Fruit fly (Drosophila melanogaster) whole organism, embryonic: ENCODE data around the gene Dlip1.

Source experiments
- Ada2b ChIP-seq: fragments of 200-800 bp; sonication (Bioruptor generic); IDR thresholded peaks from 2 replicates; pipeline ENCODE4 v1.3.6; 2022; ENCODE audit warnings: missing biosample characterization, missing genetic modification characterization
- BtbVII ChIP-seq: fragments of 200-800 bp; sonication (Bioruptor generic); optimal IDR thresholded peaks from 3 replicates; lab custom pipeline; 2017; ENCODE audit warnings: missing biosample characterization, mild to moderate bottlenecking, missing genetic modification characterization
- CG13123 ChIP-seq: fragments of 200-800 bp; sonication (Bioruptor generic); optimal IDR thresholded peaks from 2 replicates; lab custom pipeline; 2016; ENCODE audit warnings: missing biosample characterization, missing genetic modification characterization
- CG13296 ChIP-seq: fragments of 200-800 bp; sonication (Bioruptor generic); optimal IDR thresholded peaks from 3 replicates; lab custom pipeline; 2018; ENCODE audit warnings: missing biosample characterization, mild to moderate bottlenecking, missing genetic modification characterization
- CG15073 ChIP-seq: fragments of 200-800 bp; sonication (Bioruptor generic); optimal IDR thresholded peaks from 2 replicates; lab custom pipeline; 2016; ENCODE audit warnings: missing biosample characterization, missing genetic modification characterization
- CG15696 ChIP-seq: fragments of 200-800 bp; sonication (Bioruptor generic); optimal IDR thresholded peaks from 2 replicates; lab custom pipeline; 2019; ENCODE audit warnings: missing biosample characterization, mild to moderate bottlenecking, missing genetic modification characterization, moderate library complexity
- CG16815 ChIP-seq: fragments of 200-800 bp; sonication (Bioruptor generic); optimal IDR thresholded peaks from 3 replicates; lab custom pipeline; 2017; ENCODE audit warnings: missing biosample characterization, mild to moderate bottlenecking, missing genetic modification characterization
- CG2116 ChIP-seq: fragments of 200-800 bp; sonication (Bioruptor generic); optimal IDR thresholded peaks from 3 replicates; lab custom pipeline; 2018; ENCODE audit warnings: missing biosample characterization, mild to moderate bottlenecking, missing genetic modification characterization
- CG2199 ChIP-seq: fragments of 200-800 bp; sonication (Bioruptor generic); IDR thresholded peaks from 3 replicates; pipeline ENCODE4 v1.3.6; 2022; ENCODE audit warnings: missing biosample characterization, missing genetic modification characterization
- CG30431 ChIP-seq: fragments of 200-800 bp; sonication (Bioruptor generic); optimal IDR thresholded peaks from 2 replicates; lab custom pipeline; 2017; ENCODE audit warnings: missing biosample characterization, missing genetic modification characterization
- CG4360 ChIP-seq: fragments of 200-800 bp; sonication (Bioruptor generic); IDR thresholded peaks from 2 replicates; pipeline ENCODE4 v1.3.6; 2022; ENCODE audit warnings: missing biosample characterization, missing genetic modification characterization
- CG5245 ChIP-seq: fragments of 200-800 bp; sonication (Bioruptor generic); optimal IDR thresholded peaks from 3 replicates; lab custom pipeline; 2016; ENCODE audit warnings: missing biosample characterization, missing genetic modification characterization
- CG6175 ChIP-seq: fragments of 200-800 bp; sonication (Bioruptor generic); IDR thresholded peaks from 3 replicates; pipeline ENCODE4 v1.3.6; 2022; ENCODE audit warnings: missing biosample characterization, missing genetic modification characterization
- CG6765 ChIP-seq: fragments of 200-800 bp; sonication (Bioruptor generic); optimal IDR thresholded peaks from 3 replicates; lab custom pipeline; 2017; ENCODE audit warnings: missing biosample characterization, mild to moderate bottlenecking, missing genetic modification characterization
- CG7372 ChIP-seq: fragments of 200-800 bp; sonication (Bioruptor generic); IDR thresholded peaks from 2 replicates; pipeline ENCODE4 v1.3.6; 2022; ENCODE audit warnings: missing biosample characterization, missing genetic modification characterization
- CG7928 ChIP-seq: fragments of 200-800 bp; sonication (Bioruptor generic); optimal IDR thresholded peaks from 2 replicates; lab custom pipeline; 2017; ENCODE audit warnings: missing biosample characterization, mild to moderate bottlenecking, missing genetic modification characterization
- CG8388 ChIP-seq: fragments of 200-800 bp; sonication (Bioruptor generic); optimal IDR thresholded peaks from 2 replicates; lab custom pipeline; 2019; ENCODE audit warnings: missing biosample characterization, mild to moderate bottlenecking, missing genetic modification characterization, moderate library complexity
- CG9215 ChIP-seq: fragments of 200-800 bp; sonication (Bioruptor generic); IDR thresholded peaks from 2 replicates; pipeline ENCODE4 v1.3.6; 2022; ENCODE audit warnings: missing biosample characterization, missing genetic modification characterization
- D19B ChIP-seq: fragments of 200-800 bp; sonication (Bioruptor generic); optimal IDR thresholded peaks from 2 replicates; lab custom pipeline; 2017; ENCODE audit warnings: missing biosample characterization, mild to moderate bottlenecking, missing genetic modification characterization
- Gsc ChIP-seq: fragments of 200-800 bp; sonication (Bioruptor generic); IDR thresholded peaks from 2 replicates; pipeline ENCODE4 v1.3.6; 2022; ENCODE audit warnings: missing biosample characterization, missing genetic modification characterization
- HLHmδ ChIP-seq: fragments of 200-800 bp; sonication (Bioruptor generic); optimal IDR thresholded peaks from 2 replicates; lab custom pipeline; 2018; ENCODE audit warnings: missing biosample characterization, mild to moderate bottlenecking, missing genetic modification characterization, moderate library complexity
- Kr ChIP-seq: fragments of 200-800 bp; sonication (Bioruptor generic); optimal IDR thresholded peaks from 2 replicates; lab custom pipeline; 2017; ENCODE audit warnings: missing biosample characterization, mild to moderate bottlenecking, missing genetic modification characterization
- Med ChIP-seq: fragments of 200-800 bp; sonication (Bioruptor generic); peaks from one replicate; lab custom pipeline; 2016; ENCODE audit warnings: missing biosample characterization, missing genetic modification characterization, mild to moderate bottlenecking, inconsistent platforms, moderate library complexity
- Nf-YB ChIP-seq: fragments of 200-800 bp; sonication (Bioruptor generic); optimal IDR thresholded peaks from 3 replicates; lab custom pipeline; 2019; ENCODE audit warnings: missing biosample characterization, mild to moderate bottlenecking, missing genetic modification characterization, moderate library complexity
- Optix ChIP-seq: fragments of 200-800 bp; sonication (Bioruptor generic); IDR thresholded peaks from 3 replicates; pipeline ENCODE4 v1.3.6; 2022; ENCODE audit warnings: missing biosample characterization, missing genetic modification characterization
- Sry-β ChIP-seq: fragments of 200-800 bp; sonication (Bioruptor generic); optimal IDR thresholded peaks from 2 replicates; lab custom pipeline; 2018; ENCODE audit warnings: missing biosample characterization, mild to moderate bottlenecking, missing genetic modification characterization, moderate library complexity
- ato ChIP-seq: fragments of 200-800 bp; sonication (Bioruptor generic); IDR thresholded peaks from 2 replicates; pipeline ENCODE4 v1.3.6; 2022; ENCODE audit warnings: missing biosample characterization, missing genetic modification characterization; ENCODE audit not compliant: partially characterized antibody
- bbx ChIP-seq: fragments of 200-800 bp; sonication (Bioruptor generic); IDR thresholded peaks from 2 replicates; pipeline ENCODE4 v1.3.6; 2022; ENCODE audit warnings: missing biosample characterization, missing genetic modification characterization; ENCODE audit not compliant: partially characterized antibody
- btn ChIP-seq: fragments of 200-800 bp; sonication (Bioruptor generic); optimal IDR thresholded peaks from 2 replicates; lab custom pipeline; 2016; ENCODE audit warnings: missing biosample characterization, missing genetic modification characterization
- caup ChIP-seq: fragments of 200-800 bp; sonication (Bioruptor generic); optimal IDR thresholded peaks from 3 replicates; lab custom pipeline; 2017; ENCODE audit warnings: missing biosample characterization, mild to moderate bottlenecking, missing genetic modification characterization, moderate library complexity; ENCODE audit not compliant: severe bottlenecking
- chif ChIP-seq, 2 experiments: fragments of 200-800 bp; sonication (Bioruptor generic); optimal IDR thresholded peaks; 3 replicates each; lab custom pipeline; 2016; ENCODE audit warnings: missing biosample characterization in 2 of 2, missing genetic modification characterization in 2 of 2
- chn ChIP-seq: fragments of 200-800 bp; sonication (Bioruptor generic); optimal IDR thresholded peaks from 2 replicates; lab custom pipeline; 2016; ENCODE audit warnings: missing biosample characterization, missing genetic modification characterization
- croc ChIP-seq: fragments of 200-800 bp; sonication (Bioruptor generic); conservative IDR thresholded peaks from 3 replicates; pipeline ENCODE4 v1.3.6; 2022; ENCODE audit warnings: missing biosample characterization, missing genetic modification characterization
- dimm ChIP-seq: fragments of 200-800 bp; sonication (Bioruptor generic); IDR thresholded peaks from 2 replicates; pipeline ENCODE4 v1.3.6; 2022; ENCODE audit warnings: missing biosample characterization, missing genetic modification characterization
- dpn ChIP-seq, 2 experiments: fragments of 200-800 bp; sonication (Bioruptor generic); optimal IDR thresholded peaks; 3 replicates each; lab custom pipeline; 2016; ENCODE audit warnings: missing biosample characterization in 2 of 2, missing genetic modification characterization in 2 of 2
- eve ChIP-seq, 2 experiments: fragments of >200 bp; optimal IDR thresholded peaks; 2 replicates each; lab custom pipeline; 2017; ENCODE audit warnings: missing biosample characterization in 2 of 2, missing genetic modification characterization in 2 of 2
- exex ChIP-seq: fragments of 200-800 bp; sonication (Bioruptor generic); optimal IDR thresholded peaks from 4 replicates; lab custom pipeline; 2018; ENCODE audit warnings: missing biosample characterization, mild to moderate bottlenecking, missing genetic modification characterization, moderate library complexity
- fd96Cb ChIP-seq: fragments of 200-800 bp; sonication (Bioruptor generic); optimal IDR thresholded peaks from 2 replicates; lab custom pipeline; 2018; ENCODE audit warnings: missing biosample characterization, mild to moderate bottlenecking, missing genetic modification characterization, moderate library complexity
- gcm2 ChIP-seq: fragments of 200-800 bp; sonication (Bioruptor generic); optimal IDR thresholded peaks from 2 replicates; lab custom pipeline; 2016; ENCODE audit warnings: missing biosample characterization, missing genetic modification characterization
- gfzf ChIP-seq: fragments of 200-800 bp; sonication (Bioruptor generic); optimal IDR thresholded peaks from 2 replicates; lab custom pipeline; 2016; ENCODE audit warnings: missing biosample characterization, mild to moderate bottlenecking, missing genetic modification characterization, moderate library complexity
- hbn ChIP-seq: fragments of 200-800 bp; sonication (Bioruptor generic); IDR thresholded peaks from 2 replicates; pipeline ENCODE4 v1.3.6; 2022; ENCODE audit warnings: missing biosample characterization, missing genetic modification characterization; ENCODE audit not compliant: partially characterized antibody
- kay ChIP-seq: fragments of 200-800 bp; sonication (Bioruptor generic); optimal IDR thresholded peaks from 2 replicates; lab custom pipeline; 2016; ENCODE audit warnings: missing biosample characterization, missing genetic modification characterization
- luna ChIP-seq: fragments of 200-800 bp; sonication (Bioruptor generic); optimal IDR thresholded peaks from 2 replicates; lab custom pipeline; 2016; ENCODE audit warnings: missing biosample characterization, missing genetic modification characterization
- otp ChIP-seq: fragments of 200-800 bp; sonication (Bioruptor generic); IDR thresholded peaks from 3 replicates; pipeline ENCODE4, ENCODE4 v1.3.6; 2022; ENCODE audit warnings: missing biosample characterization, missing genetic modification characterization
- sim ChIP-seq: fragments of 200-800 bp; sonication (Bioruptor generic); IDR thresholded peaks from 2 replicates; pipeline ENCODE4 v1.3.6; 2022; ENCODE audit warnings: missing biosample characterization, missing genetic modification characterization
- slbo ChIP-seq: fragments of 200-800 bp; sonication (Bioruptor generic); IDR thresholded peaks from 2 replicates; pipeline ENCODE4 v1.3.6; 2022; ENCODE audit warnings: missing biosample characterization, missing genetic modification characterization
- sr ChIP-seq: fragments of 200-800 bp; sonication (Bioruptor generic); IDR thresholded peaks from 3 replicates; pipeline ENCODE4 v1.3.6; 2022; ENCODE audit warnings: missing biosample characterization, missing genetic modification characterization
- zen2 ChIP-seq: fragments of 200-800 bp; sonication (Bioruptor generic); IDR thresholded peaks from 3 replicates; pipeline ENCODE4 v1.3.6; 2022; ENCODE audit warnings: missing biosample characterization, missing genetic modification characterization; ENCODE audit not compliant: partially characterized antibody
- zfh1 ChIP-seq: fragments of 200-800 bp; sonication (Bioruptor generic); IDR thresholded peaks from 3 replicates; pipeline ENCODE4 v1.3.6; 2022; ENCODE audit warnings: missing biosample characterization, missing genetic modification characterization

The Dlip1 gene

DNA sequence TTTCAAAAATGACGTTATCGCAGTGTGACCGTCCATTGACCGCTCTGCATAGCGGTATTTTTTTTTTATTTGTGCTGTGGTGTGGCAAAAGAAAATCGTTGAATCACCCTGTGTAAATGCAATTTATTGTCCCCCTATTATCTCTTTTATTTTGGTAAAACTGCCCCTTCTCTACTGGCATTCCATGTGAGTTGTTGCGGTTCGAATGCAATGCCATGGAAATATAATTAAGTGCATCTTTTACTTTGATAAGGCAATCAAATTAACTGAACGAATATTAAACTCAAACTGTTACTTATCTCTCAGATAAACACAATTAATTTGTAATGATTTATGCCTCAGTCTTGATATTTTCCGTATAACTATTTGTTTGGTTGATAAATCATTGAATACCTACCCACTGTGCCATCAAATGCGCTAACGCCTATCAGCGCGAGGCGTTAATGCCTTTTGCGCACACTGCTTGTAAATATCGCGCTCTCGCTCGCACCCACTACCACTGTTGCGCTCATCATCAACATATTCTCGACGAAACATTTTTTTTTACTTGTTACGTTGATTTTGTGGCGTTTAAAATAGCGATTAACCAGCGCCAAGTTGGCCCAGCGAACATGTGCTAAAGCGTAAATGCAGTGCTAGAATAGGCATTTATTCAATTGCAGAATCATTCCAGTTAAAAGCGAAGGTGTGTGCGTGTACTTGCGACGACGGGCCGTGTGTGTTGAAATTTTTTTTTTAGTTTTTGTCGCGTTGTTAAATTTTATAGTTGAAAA lies 49.2 kb upstream of the Dlip1 start (continued):
- TF ChIP-seq CG13296 (GFP tag; lab: Kevin White, UChicago) (peak; percentile 6), otp (GFP tag; lab: Robert Waterston, UW) (0 out of 3 replicates have a peak, but pooled peaks have one; percentile 28), CG6765 (GFP tag; lab: Kevin White, UChicago) (no peak), gfzf (GFP tag; lab: Kevin White, UChicago) (peak; percentile 91), Kr (GFP tag; lab: Kevin White, UChicago) (no peak), CG2116 (GFP tag; lab: Kevin White, UChicago) (peak; percentile 45), dpn (GFP tag; optimal IDR thresholded peaks at IDR 0.05; lab: Kevin White, UChicago) (peak; percentile 42 to 46), Optix (GFP tag; lab: Robert Waterston, UW) (peak; percentile 41; the same call in 1 of the 3 replicates), D19B (GFP tag; lab: Kevin White, UChicago) (peak; percentile 28), Gsc (GFP tag; lab: Robert Waterston, UW) (no peak), chif (GFP tag; optimal IDR thresholded peaks at IDR 0.05; lab: Kevin White, UChicago) (peak; percentile 52 to 66), BtbVII (peak; percentile 13), CG2199 (no peak), dimm (no peak), CG5245 (no peak), CG7928 (GFP tag; lab: Kevin White, UChicago) (no peak), CG4360 (GFP tag; lab: Robert Waterston, UW) (no peak), zfh1 (GFP tag; lab: Robert Waterston, UW) (0 out of 3 replicates have a peak, but pooled peaks have one; percentile 19), chn (peak; percentile 52), slbo (GFP tag; lab: Robert Waterston, UW) (peak; percentile 49), CG15696 (tag; lab: Kevin White, UChicago) (peak; percentile 35), Med (peak; percentile 89), HLHmδ (GFP tag; lab: Kevin White, UChicago) (no peak), eve (GFP tag; optimal IDR thresholded peaks at IDR 0.05; lab: Kevin White, UChicago) (no peak), exex (tag; lab: Kevin White, UChicago) (no peak), CG9215 (GFP tag; lab: Robert Waterston, UW) (peak; percentile 44), caup (GFP tag; lab: Kevin White, UChicago) (no peak), fd96Cb (tag; lab: Kevin White, UChicago) (peak; percentile 38), btn (GFP tag; lab: Kevin White, UChicago) (no peak), croc (GFP tag; lab: Robert Waterston, UW) (no peak; the same call in 2 of the 3 replicates), Nf-YB (peak; percentile 20), hbn (GFP tag; lab: Robert Waterston, UW) (no peak), Sry-β (no peak), gcm2 (peak; percentile 9), sr (no peak), zen2 (no peak), CG30431 (GFP tag; lab: Kevin White, UChicago) (peak; percentile 50), CG13123 (GFP tag; lab: Kevin White, UChicago) (no peak), CG6175 (GFP tag; lab: Robert Waterston, UW) (no peak), CG16815 (GFP tag; lab: Kevin White, UChicago) (peak; percentile 43), kay (no peak), bbx (GFP tag; lab: Robert Waterston, UW) (0 out of 2 replicates have a peak, but pooled peaks have one; percentile 7), CG8388 (GFP tag; lab: Kevin White, UChicago) (peak; percentile 47), ato (GFP tag; lab: Robert Waterston, UW) (no peak), CG15073 (GFP tag; lab: Kevin White, UChicago) (no peak), sim (GFP tag; lab: Robert Waterston, UW) (no peak), CG7372 (no peak), luna (GFP tag; lab: Kevin White, UChicago) (no peak), Ada2b (GFP tag; lab: Robert Waterston, UW) (0 out of 2 replicates have a peak, but pooled peaks have one; percentile 30)
